Worm (Caenorhabditis elegans) whole organism, midembryonic: ENCODE results near the gene R02E12.4.

Experiments used
- T22C8.4 ChIP-seq: fragments of 200-800 bp; sonication (Bioruptor generic); IDR thresholded peaks from 2 replicates; pipeline ENCODE4 v1.3.6; 2022; ENCODE audit warnings: missing genetic modification characterization, missing compliant biosample characterization
- cog-1 ChIP-seq: sonication (generic microtip); optimal IDR thresholded peaks from 2 replicates; lab custom pipeline; 2016; ENCODE audit warnings: missing genetic modification characterization, missing compliant biosample characterization
- flt-1 ChIP-seq: fragments of 200-800 bp; sonication (Bioruptor generic); IDR thresholded peaks from 2 replicates; pipeline ENCODE4 v1.3.6; 2022; ENCODE audit warnings: missing genetic modification characterization, missing compliant biosample characterization
- klf-2 ChIP-seq: fragments of 200-800 bp; sonication (Bioruptor generic); conservative IDR thresholded peaks from 2 replicates; pipeline ENCODE4 v1.3.6; 2022; ENCODE audit warnings: missing genetic modification reagents, missing genetic modification characterization, missing compliant biosample characterization
- med-1 ChIP-seq: sonication (generic microtip); optimal IDR thresholded peaks from 2 replicates; lab custom pipeline; 2017; ENCODE audit warnings: missing genetic modification characterization, mild to moderate bottlenecking, missing compliant biosample characterization, antibody characterized with exemption, missing genetic modification reagents; ENCODE audit not compliant: insufficient read depth
- ref-1 ChIP-seq: fragments of 200-800 bp; sonication (Bioruptor generic); conservative IDR thresholded peaks from 2 replicates; pipeline ENCODE4 v1.3.6; 2022; ENCODE audit warnings: missing genetic modification reagents, missing genetic modification characterization, missing compliant biosample characterization
- tab-1 ChIP-seq: fragments of 200-800 bp; sonication (Bioruptor generic); IDR thresholded peaks from 2 replicates; pipeline ENCODE4 v1.3.6; 2022; ENCODE audit warnings: missing genetic modification characterization, missing compliant biosample characterization
- ztf-23 ChIP-seq: fragments of 200-800 bp; sonication (Bioruptor generic); IDR thresholded peaks from 2 replicates; pipeline ENCODE4 v1.3.6; 2022; ENCODE audit warnings: missing genetic modification reagents, missing genetic modification characterization, missing compliant biosample characterization
- ztf-29 ChIP-seq: fragments of 200-800 bp; sonication (Bioruptor generic); IDR thresholded peaks from 2 replicates; pipeline ENCODE4 v1.3.6; 2022; ENCODE audit warnings: missing genetic modification reagents, missing genetic modification characterization, missing compliant biosample characterization

Gene R02E12.4

ce11 chrX:4005014-4005413, at the start of gene R02E12.4:
Gene R02E12.4 (plus strand): TSS chrX:4005314.
- TF ChIP-seq ztf-29, result no peak
- no peak for TF ChIP-seq ref-1 (GFP tag; lab: Robert Waterston, UW)
- TF ChIP-seq cog-1 (tag; lab: Kevin White, UChicago), result no peak
- TF ChIP-seq med-1 (GFP tag; lab: Kevin White, UChicago), result no peak
- no peak for TF ChIP-seq T22C8.4 (GFP tag; lab: Robert Waterston, UW)
- TF ChIP-seq klf-2, result no peak
- TF ChIP-seq tab-1, result no peak
- TF ChIP-seq ztf-23, result no peak
- TF ChIP-seq flt-1 (GFP tag; lab: Robert Waterston, UW), result no peak

- TF ChIP-seq T22C8.4 (GFP tag; lab: Robert Waterston, UW) (no peak), flt-1 (GFP tag; lab: Robert Waterston, UW) (no peak), cog-1 (tag; lab: Kevin White, UChicago) (no peak), ztf-29 (no peak), tab-1 (no peak), med-1 (GFP tag; lab: Kevin White, UChicago) (no peak), ztf-23 (no peak), klf-2 (no peak), ref-1 (GFP tag; lab: Robert Waterston, UW) (no peak)
These were observed 47.5 kb upstream of the R02E12.4 start for ce11 chrX:3957475-3958204.

ce11 chrX:3958252-3958651, 46.9 kb upstream of the R02E12.4 start, which contains the start of gene lin-18:
Gene lin-18 (plus strand): TSS chrX:3958552.
- TF ChIP-seq ztf-23 (no peak), klf-2 (no peak), ref-1 (GFP tag; lab: Robert Waterston, UW) (no peak), tab-1 (no peak)

- TF ChIP-seq klf-2 (no peak), ztf-23 (no peak)
These were observed 45.9 kb upstream of the R02E12.4 start for ce11 chrX:3959221-3959620.

- TF ChIP-seq ztf-23, result no peak
- TF ChIP-seq klf-2, result no peak
These were observed 44.8 kb upstream of the R02E12.4 start for ce11 chrX:3960345-3960744.

- no peak for TF ChIP-seq med-1 (GFP tag; lab: Kevin White, UChicago)
- no peak for TF ChIP-seq ref-1 (GFP tag; lab: Robert Waterston, UW)
- TF ChIP-seq flt-1 (GFP tag; lab: Robert Waterston, UW), result no peak
- TF ChIP-seq ztf-29, result no peak
- TF ChIP-seq cog-1 (tag; lab: Kevin White, UChicago), result no peak
These were observed 38.8 kb upstream of the R02E12.4 start, which contains the start of gene C16B8.2 for ce11 chrX:3966332-3966731. Gene C16B8.2 (minus strand): TSS chrX:3966432.

- no peak for TF ChIP-seq ref-1 (GFP tag; lab: Robert Waterston, UW)
These were observed 36.7 kb upstream of the R02E12.4 start, which contains the start of gene C16B8.3 for ce11 chrX:3968209-3968960. Gene C16B8.3 (minus strand): TSS chrX:3968634.

- TF ChIP-seq tab-1 (peak; percentile 87), ref-1 (GFP tag; lab: Robert Waterston, UW) (peak; percentile 73), med-1 (GFP tag; lab: Kevin White, UChicago) (peak; percentile 52), ztf-29 (peak; percentile 84), klf-2 (no peak; the same call in 1 of the 2 replicates), flt-1 (GFP tag; lab: Robert Waterston, UW) (peak; percentile 92), T22C8.4 (GFP tag; lab: Robert Waterston, UW) (peak; percentile 79), ztf-23 (peak; percentile 83), cog-1 (tag; lab: Kevin White, UChicago) (no peak)
These were observed 35.8 kb upstream of the R02E12.4 start for ce11 chrX:3969353-3969752.

ce11 chrX:3969980-3970403, 35.1 kb upstream of the R02E12.4 start:
- TF ChIP-seq cog-1 (tag; lab: Kevin White, UChicago), result peak; percentile 89
- TF ChIP-seq flt-1 (GFP tag; lab: Robert Waterston, UW), result peak; percentile 98
- TF ChIP-seq tab-1, result peak; percentile 95
- TF ChIP-seq med-1 (GFP tag; lab: Kevin White, UChicago), result peak; percentile 58
- peak; percentile 76 for TF ChIP-seq klf-2
- TF ChIP-seq ref-1 (GFP tag; lab: Robert Waterston, UW), result peak; percentile 89
- TF ChIP-seq T22C8.4 (GFP tag; lab: Robert Waterston, UW), result peak; percentile 86
- peak; percentile 92 for TF ChIP-seq ztf-29
- TF ChIP-seq ztf-23, result peak; percentile 88

- TF ChIP-seq flt-1 (GFP tag; lab: Robert Waterston, UW) (no peak), T22C8.4 (GFP tag; lab: Robert Waterston, UW) (no peak), ztf-29 (no peak), ztf-23 (no peak), klf-2 (no peak), med-1 (GFP tag; lab: Kevin White, UChicago) (no peak), ref-1 (GFP tag; lab: Robert Waterston, UW) (no peak), cog-1 (tag; lab: Kevin White, UChicago) (no peak)
These were observed 34.3 kb upstream of the R02E12.4 start for ce11 chrX:3970786-3971185.
